Fruit fly (Drosophila melanogaster) whole organism, wandering third instar larva: Measurements from ENCODE around the gene CG15865.
A peak's percentile ranks its signal among the peaks of the same experiment; 100 is the strongest.

ENCODE experiments used
- Abd-B ChIP-seq: fragments of >200 bp; optimal IDR thresholded peaks from 2 replicates; lab custom pipeline; 2017; ENCODE audit warnings: missing biosample characterization, missing genetic modification characterization
- CG32264 ChIP-seq: fragments of 200-800 bp; sonication (Bioruptor generic); optimal IDR thresholded peaks from 2 replicates; lab custom pipeline; 2016; ENCODE audit warnings: missing biosample characterization, missing genetic modification characterization
- CG9705 ChIP-seq: fragments of 200-800 bp; sonication (Bioruptor generic); optimal IDR thresholded peaks from 2 replicates; lab custom pipeline; 2018; ENCODE audit warnings: missing biosample characterization, mild to moderate bottlenecking, missing genetic modification characterization
- CrebA ChIP-seq: fragments of 200-800 bp; sonication (Bioruptor generic); optimal IDR thresholded peaks from 2 replicates; lab custom pipeline; 2016; ENCODE audit warnings: missing biosample characterization, mild to moderate bottlenecking, missing genetic modification characterization, borderline replicate concordance
- Dfd ChIP-seq: fragments of >200 bp; optimal IDR thresholded peaks from 2 replicates; lab custom pipeline; 2017; ENCODE audit warnings: missing biosample characterization, missing genetic modification characterization
- Dif ChIP-seq: fragments of 200-275, 200-300 bp; sonication (Bioruptor generic); optimal IDR thresholded peaks from 2 replicates; lab custom pipeline; 2018; ENCODE audit warnings: missing biosample characterization, missing genetic modification characterization; ENCODE audit not compliant: partially characterized antibody
- GATAd ChIP-seq: sonication (Bioruptor generic); optimal IDR thresholded peaks from 2 replicates; lab custom pipeline; 2016; ENCODE audit warnings: missing biosample characterization, missing genetic modification characterization
- HLH106 ChIP-seq: fragments of 200-800 bp; optimal IDR thresholded peaks from 3 replicates; lab custom pipeline; 2019; ENCODE audit warnings: missing biosample characterization, mild to moderate bottlenecking, missing genetic modification characterization, moderate library complexity
- Hnf4 ChIP-seq: fragments of 200-800 bp; sonication (Bioruptor generic); optimal IDR thresholded peaks from 2 replicates; lab custom pipeline; 2016; ENCODE audit warnings: missing biosample characterization, mild to moderate bottlenecking, missing genetic modification characterization
- Hr78 ChIP-seq: fragments of >200 bp; optimal IDR thresholded peaks from 2 replicates; lab custom pipeline; 2017; ENCODE audit warnings: missing biosample characterization, missing genetic modification characterization
- Hr83 ChIP-seq: fragments of 200-300 bp; sonication (Bioruptor generic); optimal IDR thresholded peaks from 2 replicates; lab custom pipeline; 2016; ENCODE audit warnings: missing biosample characterization, mild to moderate bottlenecking, missing genetic modification characterization, moderate library complexity; ENCODE audit not compliant: poor library complexity, severe bottlenecking
- Jra ChIP-seq: sonication (Bioruptor generic); optimal IDR thresholded peaks from 2 replicates; lab custom pipeline; 2016; ENCODE audit warnings: missing biosample characterization, missing genetic modification characterization
- Mio ChIP-seq: sonication (Bioruptor generic); optimal IDR thresholded peaks from 2 replicates; lab custom pipeline; 2016; ENCODE audit warnings: missing biosample characterization, missing genetic modification characterization
- Myc ChIP-seq: fragments of >200 bp; optimal IDR thresholded peaks from 2 replicates; lab custom pipeline; 2017
- N ChIP-seq: fragments of >200 bp; optimal IDR thresholded peaks from 2 replicates; lab custom pipeline; 2018; ENCODE audit warnings: missing biosample characterization, missing external identifiers, missing genetic modification characterization
- OdsH ChIP-seq: fragments of 200-800 bp; sonication (Bioruptor generic); optimal IDR thresholded peaks from 2 replicates; lab custom pipeline; 2016; ENCODE audit warnings: missing biosample characterization, mild to moderate bottlenecking, missing genetic modification characterization
- Rel ChIP-seq, 2 experiments: fragments of 200-800 bp; sonication (Bioruptor generic) in 1 of 2; optimal IDR thresholded peaks; 2 replicates in 1 of 2; 3 replicates in 1 of 2; lab custom pipeline; 2016 to 2019; ENCODE audit warnings: mild to moderate bottlenecking in 2 of 2, missing biosample characterization in 2 of 2, missing genetic modification characterization in 2 of 2, moderate library complexity in 1 of 2
- Sp1 ChIP-seq: fragments of 200-800 bp; sonication (Bioruptor generic); optimal IDR thresholded peaks from 3 replicates; lab custom pipeline; 2019; ENCODE audit warnings: missing biosample characterization, mild to moderate bottlenecking, missing genetic modification characterization, moderate library complexity
- Vsx2 ChIP-seq: fragments of 200-300, 225-300 bp; sonication (Bioruptor generic); optimal IDR thresholded peaks from 2 replicates; lab custom pipeline; 2018; ENCODE audit warnings: missing biosample characterization, missing genetic modification characterization; ENCODE audit not compliant: partially characterized antibody
- br ChIP-seq: fragments of 200-800 bp; sonication (Bioruptor generic); optimal IDR thresholded peaks from 2 replicates; lab custom pipeline; 2016; ENCODE audit warnings: missing biosample characterization, missing genetic modification characterization
- brk ChIP-seq: fragments of 200-800 bp; sonication (Bioruptor generic); optimal IDR thresholded peaks from 2 replicates; lab custom pipeline; 2016; ENCODE audit warnings: missing biosample characterization, mild to moderate bottlenecking, missing genetic modification characterization
- dl ChIP-seq, 2 experiments: fragments of 175-275, 200-275 bp in 1 of 2; fragments of 200-275 bp in 1 of 2; sonication (Bioruptor generic); optimal IDR thresholded peaks; lab custom pipeline; 2018; ENCODE audit warnings: mild to moderate bottlenecking in 2 of 2, missing biosample characterization in 2 of 2, missing genetic modification characterization in 2 of 2, moderate library complexity in 2 of 2; ENCODE audit not compliant: partially characterized antibody in 2 of 2, insufficient read depth in 1 of 2
- dmrt93B ChIP-seq: fragments of 200-800 bp; sonication (Bioruptor generic); optimal IDR thresholded peaks from 2 replicates; lab custom pipeline; 2018; ENCODE audit warnings: missing biosample characterization, mild to moderate bottlenecking, missing genetic modification characterization
- dsf ChIP-seq: sonication (Bioruptor generic); optimal IDR thresholded peaks from 2 replicates; lab custom pipeline; 2016; ENCODE audit warnings: missing biosample characterization, missing genetic modification characterization, borderline replicate concordance
- ey ChIP-seq: fragments of 200-800 bp; sonication (Bioruptor generic); optimal IDR thresholded peaks from 2 replicates; lab custom pipeline; 2016; ENCODE audit warnings: missing biosample characterization, missing genetic modification characterization
- foxo ChIP-seq, 2 experiments: fragments of 200-800 bp; sonication (Bioruptor generic); optimal IDR thresholded peaks; 2 replicates in 1 of 2; 3 replicates in 1 of 2; lab custom pipeline; 2016 to 2017; ENCODE audit warnings: missing biosample characterization in 2 of 2, missing genetic modification characterization in 2 of 2
- fru ChIP-seq: fragments of 200-800 bp; sonication (Bioruptor generic); optimal IDR thresholded peaks from 3 replicates; lab custom pipeline; 2016; ENCODE audit warnings: missing biosample characterization, mild to moderate bottlenecking, missing genetic modification characterization
- h ChIP-seq: fragments of 200-800 bp; sonication (Bioruptor generic); optimal IDR thresholded peaks from 3 replicates; lab custom pipeline; 2016; ENCODE audit warnings: missing biosample characterization, mild to moderate bottlenecking, missing genetic modification characterization
- jim ChIP-seq: fragments of 175-275, 200-325 bp; sonication (Bioruptor generic); optimal IDR thresholded peaks from 2 replicates; lab custom pipeline; 2016; ENCODE audit warnings: missing biosample characterization, mild to moderate bottlenecking, missing genetic modification characterization
- lola ChIP-seq: fragments of >200 bp; optimal IDR thresholded peaks from 2 replicates; lab custom pipeline; 2017; ENCODE audit warnings: missing biosample characterization, missing genetic modification characterization
- pan ChIP-seq: fragments of >200 bp; optimal IDR thresholded peaks from 2 replicates; lab custom pipeline; 2017
- psq ChIP-seq: fragments of 200-800 bp; sonication (Bioruptor generic); optimal IDR thresholded peaks from 3 replicates; lab custom pipeline; 2017; ENCODE audit warnings: missing biosample characterization, mild to moderate bottlenecking, missing genetic modification characterization, moderate library complexity
- rgr ChIP-seq: fragments of 200-800 bp; sonication (Bioruptor generic); optimal IDR thresholded peaks from 3 replicates; lab custom pipeline; 2016; ENCODE audit warnings: missing biosample characterization, mild to moderate bottlenecking, missing genetic modification characterization
- sage ChIP-seq: fragments of 200-800 bp; sonication (Bioruptor generic); optimal IDR thresholded peaks from 2 replicates; lab custom pipeline; 2016; ENCODE audit warnings: missing biosample characterization, mild to moderate bottlenecking, missing genetic modification characterization
- sv ChIP-seq: fragments of 200-800 bp; sonication (Bioruptor generic); optimal IDR thresholded peaks from 3 replicates; lab custom pipeline; 2016; ENCODE audit warnings: missing biosample characterization, missing genetic modification characterization
- tai ChIP-seq: sonication (Bioruptor generic); optimal IDR thresholded peaks from 2 replicates; lab custom pipeline; 2016; ENCODE audit warnings: missing biosample characterization, missing genetic modification characterization
- usp ChIP-seq: fragments of >200 bp; optimal IDR thresholded peaks from 2 replicates; lab custom pipeline; 2017; ENCODE audit warnings: missing biosample characterization, missing genetic modification characterization
- woc ChIP-seq: sonication (Bioruptor generic); optimal IDR thresholded peaks from 2 replicates; lab custom pipeline; 2016; ENCODE audit warnings: missing biosample characterization, mild to moderate bottlenecking, missing genetic modification characterization

CG15865 gene

DNA sequence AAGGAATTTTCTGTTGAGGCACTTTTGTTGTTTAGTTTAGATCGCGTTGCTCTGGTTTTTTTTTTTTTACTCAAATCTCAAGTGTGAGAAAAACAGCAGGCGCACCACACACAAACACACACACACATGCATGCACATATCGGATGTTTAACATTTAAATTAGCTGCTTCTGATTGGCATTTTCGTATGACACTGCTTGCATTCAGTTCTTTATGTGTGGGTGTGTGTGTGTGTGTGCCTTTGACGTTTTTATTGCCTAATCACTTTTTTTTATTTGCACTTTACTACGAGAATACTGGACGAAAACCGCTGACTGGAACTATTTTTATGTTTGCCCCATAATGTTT is 15.8 kb downstream of the CG15865 start:
- no peak for TF ChIP-seq GATAd (GFP tag; lab: Kevin White, UChicago)
- no peak for TF ChIP-seq Vsx2
- TF ChIP-seq h (GFP tag; lab: Kevin White, UChicago), result no peak
- TF ChIP-seq br (GFP tag; lab: Kevin White, UChicago), result no peak
- no peak for TF ChIP-seq Dif (GFP tag; lab: Kevin White, UChicago)
- TF ChIP-seq dl (GFP tag; optimal IDR thresholded peaks at IDR 0.05; lab: Kevin White, UChicago; ENCODE audit: insufficient read depth in 1 of 2, partially characterized antibody in 2 of 2), result no peak
- no peak for TF ChIP-seq Hnf4 (GFP tag; lab: Kevin White, UChicago)
- no peak for TF ChIP-seq Mio (GFP tag; lab: Kevin White, UChicago)
- TF ChIP-seq lola (GFP tag; lab: Kevin White, UChicago), result no peak
- TF ChIP-seq N (GFP tag; lab: Kevin White, UChicago), result no peak
- no peak for TF ChIP-seq CrebA
- no peak for TF ChIP-seq brk (GFP tag; lab: Kevin White, UChicago)
- TF ChIP-seq pan, result no peak
- TF ChIP-seq Myc, result no peak
- TF ChIP-seq Abd-B (GFP tag; lab: Kevin White, UChicago), result no peak
- no peak for TF ChIP-seq Hr83 (GFP tag; lab: Kevin White, UChicago)
- TF ChIP-seq tai (GFP tag; lab: Kevin White, UChicago), result no peak
- TF ChIP-seq sv, result no peak
- TF ChIP-seq jim (GFP tag; lab: Kevin White, UChicago), result no peak

DNA sequence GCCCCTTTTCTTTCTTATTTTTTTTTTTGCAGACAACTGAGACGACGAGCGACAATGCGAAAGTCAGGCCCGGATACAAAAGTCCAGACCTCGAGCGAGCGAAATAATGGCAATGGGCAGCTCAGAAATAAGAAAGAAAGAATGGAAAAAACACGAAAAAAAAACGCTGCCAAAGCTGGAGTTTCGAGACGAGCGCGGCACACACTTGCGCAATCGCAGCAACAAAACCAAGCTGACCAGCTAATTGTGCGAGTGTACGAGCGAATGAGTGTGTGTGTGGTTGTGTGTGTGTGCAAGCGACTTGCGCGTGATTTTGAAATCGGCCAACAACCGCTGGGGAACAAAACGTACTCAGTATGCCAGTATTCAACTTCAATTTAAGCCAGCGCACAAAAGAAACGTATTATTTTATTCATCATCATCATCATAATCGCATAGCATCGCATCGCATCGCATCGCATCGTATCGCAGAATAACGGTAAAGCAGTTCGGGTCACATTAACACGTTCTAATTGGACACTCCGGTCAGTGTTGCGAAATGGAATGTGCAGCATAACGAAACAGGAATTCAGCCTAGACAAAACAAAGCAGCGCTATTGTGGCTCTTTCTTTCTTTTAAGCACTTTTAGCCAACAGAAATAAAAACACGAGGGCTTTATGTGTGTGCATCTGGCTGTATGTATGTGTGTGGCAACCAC is 16.4 kb downstream of the CG15865 start:
- TF ChIP-seq Dfd (GFP tag; lab: Kevin White, UChicago) (no peak), dmrt93B (no peak), Myc (no peak), pan (no peak), N (GFP tag; lab: Kevin White, UChicago) (no peak), Rel (GFP tag; optimal IDR thresholded peaks at IDR 0.05; lab: Kevin White, UChicago) (no peak), Rel (tag; optimal IDR thresholded peaks at IDR 0.05; lab: Kevin White, UChicago) (peak; percentile 8), sage (GFP tag; lab: Kevin White, UChicago) (no peak), ey (no peak), tai (GFP tag; lab: Kevin White, UChicago) (no peak), h (GFP tag; lab: Kevin White, UChicago) (no peak), Dif (GFP tag; lab: Kevin White, UChicago) (peak; percentile 61), Sp1 (GFP tag; lab: Kevin White, UChicago) (no peak), Mio (GFP tag; lab: Kevin White, UChicago) (no peak), psq (GFP tag; lab: Kevin White, UChicago) (peak; percentile 25), CG9705 (GFP tag; lab: Kevin White, UChicago) (no peak), fru (GFP tag; lab: Kevin White, UChicago) (no peak), Hr83 (GFP tag; lab: Kevin White, UChicago) (no peak), Jra (GFP tag; lab: Kevin White, UChicago) (no peak), CrebA (no peak), lola (GFP tag; lab: Kevin White, UChicago) (no peak), Hr78 (GFP tag; lab: Kevin White, UChicago) (no peak), foxo (GFP tag; optimal IDR thresholded peaks at IDR 0.05; lab: Kevin White, UChicago) (no peak), rgr (no peak), dsf (GFP tag; lab: Kevin White, UChicago) (no peak), usp (GFP tag; lab: Kevin White, UChicago) (no peak), OdsH (GFP tag; lab: Kevin White, UChicago) (no peak)

DNA sequence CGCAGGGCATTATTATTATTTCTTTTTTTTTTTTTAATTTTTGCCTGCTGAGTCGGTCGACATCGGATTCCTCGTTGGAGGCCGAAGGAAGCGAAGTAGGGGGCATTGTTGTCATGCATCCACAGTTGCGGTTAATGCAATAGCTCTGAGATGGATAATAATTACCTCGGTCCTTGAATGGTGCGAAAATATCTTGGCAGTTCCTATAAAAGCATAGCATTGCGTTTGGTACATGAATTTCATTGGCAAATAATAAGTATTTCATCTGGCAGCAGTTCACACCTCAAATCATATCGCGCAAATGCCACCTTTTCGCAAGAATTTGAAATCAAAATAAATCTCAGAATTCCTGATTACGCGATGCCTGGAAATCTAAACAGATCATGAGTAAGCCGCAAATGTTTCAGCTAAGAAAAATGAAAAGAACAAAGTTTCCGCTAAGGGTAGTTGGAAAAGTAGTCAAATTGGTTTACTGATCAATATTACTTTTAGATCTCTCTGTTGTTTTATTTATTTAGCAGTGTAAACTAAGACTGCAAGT is 17.1 kb downstream of the CG15865 start:
- TF ChIP-seq GATAd (GFP tag; lab: Kevin White, UChicago) (no peak), Sp1 (GFP tag; lab: Kevin White, UChicago) (peak; percentile 10), CG32264 (GFP tag; lab: Kevin White, UChicago) (no peak), sv (no peak), foxo (GFP tag; optimal IDR thresholded peaks at IDR 0.05; lab: Kevin White, UChicago) (peak in 1 of 2 experiments; percentile 36), brk (GFP tag; lab: Kevin White, UChicago) (no peak), dsf (GFP tag; lab: Kevin White, UChicago) (no peak), N (GFP tag; lab: Kevin White, UChicago) (no peak), sage (GFP tag; lab: Kevin White, UChicago) (no peak), OdsH (GFP tag; lab: Kevin White, UChicago) (no peak), Hr83 (GFP tag; lab: Kevin White, UChicago) (no peak), Rel (GFP tag; optimal IDR thresholded peaks at IDR 0.05; lab: Kevin White, UChicago) (no peak), Rel (tag; optimal IDR thresholded peaks at IDR 0.05; lab: Kevin White, UChicago) (no peak), tai (GFP tag; lab: Kevin White, UChicago) (no peak), CrebA (no peak), Dfd (GFP tag; lab: Kevin White, UChicago) (no peak), woc (GFP tag; lab: Kevin White, UChicago) (peak; percentile 30), dmrt93B (peak; percentile 9), Hr78 (GFP tag; lab: Kevin White, UChicago) (no peak), dl (GFP tag; optimal IDR thresholded peaks at IDR 0.05; lab: Kevin White, UChicago; ENCODE audit: insufficient read depth in 1 of 2, partially characterized antibody in 2 of 2) (no peak), Mio (GFP tag; lab: Kevin White, UChicago) (no peak), Vsx2 (no peak), usp (GFP tag; lab: Kevin White, UChicago) (no peak), lola (GFP tag; lab: Kevin White, UChicago) (no peak), h (GFP tag; lab: Kevin White, UChicago) (no peak), Dif (GFP tag; lab: Kevin White, UChicago) (no peak), HLH106 (no peak), br (GFP tag; lab: Kevin White, UChicago) (no peak), Jra (GFP tag; lab: Kevin White, UChicago) (no peak), Myc (no peak), CG9705 (GFP tag; lab: Kevin White, UChicago) (no peak), fru (GFP tag; lab: Kevin White, UChicago) (peak; percentile 9), Abd-B (GFP tag; lab: Kevin White, UChicago) (no peak)
